Fruit fly (Drosophila melanogaster): ENCODE data around the gene Cyp12e1.
A peak's percentile ranks its signal among the peaks of the same experiment; 100 is the strongest.

Cyp12e1 gene

dm6 chr3R:10463548-10463947 is 29.0 kb downstream of the Cyp12e1 start (continued):
- no peak for TF ChIP-seq pdm3 (GFP tag; optimal IDR thresholded peaks at IDR 0.05)
- TF ChIP-seq Met (GFP tag; optimal IDR thresholded peaks at IDR 0.05) = peak; percentile 39
- TF ChIP-seq Smox (GFP tag; optimal IDR thresholded peaks at IDR 0.05) = peak; percentile 15
- TF ChIP-seq CG9139 (GFP tag; optimal IDR thresholded peaks at IDR 0.05) = no peak
- TF ChIP-seq CG10631 (GFP tag; optimal IDR thresholded peaks at IDR 0.05) = peak; percentile 32
- peak; percentile 22 for TF ChIP-seq dsx (GFP tag; optimal IDR thresholded peaks at IDR 0.05; ENCODE audit: poor library complexity, severe bottlenecking)
- no peak for TF ChIP-seq Hr38 (GFP tag; optimal IDR thresholded peaks at IDR 0.05)
- TF ChIP-seq CG1621 (tag; optimal IDR thresholded peaks at IDR 0.05) = peak; percentile 14
- TF ChIP-seq esn (GFP tag; optimal IDR thresholded peaks at IDR 0.05) = peak; percentile 30
- no peak for TF ChIP-seq Ets21C (GFP tag; optimal IDR thresholded peaks at IDR 0.05)
- no peak for TF ChIP-seq Blimp-1 (GFP tag; optimal IDR thresholded peaks at IDR 0.05)
- TF ChIP-seq CG6792 (GFP tag; optimal IDR thresholded peaks at IDR 0.05) = no peak
- TF ChIP-seq CG15336 (GFP tag; IDR thresholded peaks at IDR 0.05) = no peak
- TF ChIP-seq svp (GFP tag) = peak; percentile 65
- TF ChIP-seq CG6808 (GFP tag; optimal IDR thresholded peaks at IDR 0.05) = peak; percentile 38
- TF ChIP-seq topi (GFP tag; optimal IDR thresholded peaks at IDR 0.05) = peak; percentile 22
- TF ChIP-seq CG3032 (tag; optimal IDR thresholded peaks at IDR 0.05) = peak; percentile 46
- TF ChIP-seq ss (GFP tag; optimal IDR thresholded peaks at IDR 0.05) = peak; percentile 2 to 56
- TF ChIP-seq CG11902 (GFP tag; optimal IDR thresholded peaks at IDR 0.05) = no peak
- peak; percentile 25 for TF ChIP-seq fd59A (GFP tag; optimal IDR thresholded peaks at IDR 0.05)

- peak; percentile 20 for TF ChIP-seq acj6 (GFP tag; optimal IDR thresholded peaks at IDR 0.05)
- no peak for TF ChIP-seq CG8119 (GFP tag; IDR thresholded peaks at IDR 0.05)
- no peak for TF ChIP-seq CG11294 (GFP tag; IDR thresholded peaks at IDR 0.05)
- no peak for TF ChIP-seq CG16779 (tag; optimal IDR thresholded peaks at IDR 0.05)
- TF ChIP-seq fd85E (GFP tag; optimal IDR thresholded peaks at IDR 0.05) = no peak
- peak; percentile 65 for TF ChIP-seq esn (GFP tag; optimal IDR thresholded peaks at IDR 0.05)
- no peak for TF ChIP-seq eg (GFP tag; IDR thresholded peaks at IDR 0.05)
- no peak for TF ChIP-seq Gug (GFP tag; IDR thresholded peaks at IDR 0.05)
- no peak for TF ChIP-seq CG32006 (GFP tag; optimal IDR thresholded peaks at IDR 0.05)
- TF ChIP-seq salr (GFP tag; optimal IDR thresholded peaks at IDR 0.05) = peak; percentile 20 to 34
- peak; percentile 48 for TF ChIP-seq Hr39 (GFP tag; optimal IDR thresholded peaks at IDR 0.05)
- TF ChIP-seq CG7368 (GFP tag; optimal IDR thresholded peaks at IDR 0.05) = peak; percentile 7
- peak; percentile 27 for TF ChIP-seq CG6792 (GFP tag; optimal IDR thresholded peaks at IDR 0.05)
- TF ChIP-seq CG15336 (GFP tag; IDR thresholded peaks at IDR 0.05) = no peak
- TF ChIP-seq CG34406 (GFP tag; optimal IDR thresholded peaks at IDR 0.05) = no peak
- TF ChIP-seq Lpt (GFP tag; optimal IDR thresholded peaks at IDR 0.05) = no peak
- TF ChIP-seq dsx (GFP tag; optimal IDR thresholded peaks at IDR 0.05; ENCODE audit: poor library complexity, severe bottlenecking) = peak; percentile 54
- TF ChIP-seq fkh (GFP tag; optimal IDR thresholded peaks at IDR 0.05) = no peak
- peak; percentile 58 for TF ChIP-seq Smox (GFP tag; optimal IDR thresholded peaks at IDR 0.05)
- TF ChIP-seq svp (GFP tag) = peak; percentile 91
- TF ChIP-seq CG8632 (GFP tag; optimal IDR thresholded peaks at IDR 0.05) = peak; percentile 17
- TF ChIP-seq vri (GFP tag; optimal IDR thresholded peaks at IDR 0.05) = peak; percentile 38
- TF ChIP-seq Sox14 (GFP tag; optimal IDR thresholded peaks at IDR 0.05) = peak; percentile 21
- peak; percentile 71 for TF ChIP-seq Ets96B (tag; optimal IDR thresholded peaks at IDR 0.05)
- TF ChIP-seq CG4318 (GFP tag; optimal IDR thresholded peaks at IDR 0.05) = no peak
- peak; percentile 52 for TF ChIP-seq spab (GFP tag; optimal IDR thresholded peaks at IDR 0.05)
- peak; percentile 51 for TF ChIP-seq CG6808 (GFP tag; optimal IDR thresholded peaks at IDR 0.05)
- peak; percentile 26 for TF ChIP-seq OdsH (GFP tag; optimal IDR thresholded peaks at IDR 0.05)
- TF ChIP-seq CG6276 (GFP tag; optimal IDR thresholded peaks at IDR 0.05) = no peak
- peak; percentile 38 for TF ChIP-seq CG11762 (GFP tag; optimal IDR thresholded peaks at IDR 0.05; ENCODE audit: insufficient read depth)
- peak; percentile 78 for TF ChIP-seq Eip78C (GFP tag)
- no peak for TF ChIP-seq CG1621 (tag; optimal IDR thresholded peaks at IDR 0.05)
- peak; percentile 41 for TF ChIP-seq cyc (GFP tag; optimal IDR thresholded peaks at IDR 0.05)
- peak; percentile 52 for TF ChIP-seq topi (GFP tag; optimal IDR thresholded peaks at IDR 0.05)
- TF ChIP-seq Eip93F (GFP tag; optimal IDR thresholded peaks at IDR 0.05) = no peak
- peak; percentile 22 to 39 for TF ChIP-seq ss (GFP tag; optimal IDR thresholded peaks at IDR 0.05)
- no peak for TF ChIP-seq CG8319 (GFP tag; optimal IDR thresholded peaks at IDR 0.05)
- no peak for TF ChIP-seq Hr38 (GFP tag; optimal IDR thresholded peaks at IDR 0.05)
- TF ChIP-seq CG11902 (GFP tag; optimal IDR thresholded peaks at IDR 0.05) = no peak
- no peak for TF ChIP-seq CG6854 (GFP tag; optimal IDR thresholded peaks at IDR 0.05)
- peak; percentile 51; the same call in 1 of the 3 replicates for TF ChIP-seq CG6163 (GFP tag; IDR thresholded peaks at IDR 0.05)
Measured at dm6 chr3R:10466299-10466698, 31.7 kb downstream of the Cyp12e1 start.
